Worm (Caenorhabditis elegans) whole organism, midembryonic: Measurements from ENCODE around the gene T24H10.5.

ENCODE experiments used
- T22C8.4 ChIP-seq: fragments of 200-800 bp; sonication (Bioruptor generic); IDR thresholded peaks from 2 replicates; pipeline ENCODE4 v1.3.6; 2022; ENCODE audit warnings: missing genetic modification characterization, missing compliant biosample characterization
- cog-1 ChIP-seq: sonication (generic microtip); optimal IDR thresholded peaks from 2 replicates; lab custom pipeline; 2016; ENCODE audit warnings: missing genetic modification characterization, missing compliant biosample characterization
- flt-1 ChIP-seq: fragments of 200-800 bp; sonication (Bioruptor generic); IDR thresholded peaks from 2 replicates; pipeline ENCODE4 v1.3.6; 2022; ENCODE audit warnings: missing genetic modification characterization, missing compliant biosample characterization
- klf-2 ChIP-seq: fragments of 200-800 bp; sonication (Bioruptor generic); conservative IDR thresholded peaks from 2 replicates; pipeline ENCODE4 v1.3.6; 2022; ENCODE audit warnings: missing genetic modification reagents, missing genetic modification characterization, missing compliant biosample characterization
- med-1 ChIP-seq: sonication (generic microtip); optimal IDR thresholded peaks from 2 replicates; lab custom pipeline; 2017; ENCODE audit warnings: missing genetic modification characterization, mild to moderate bottlenecking, missing compliant biosample characterization, antibody characterized with exemption, missing genetic modification reagents; ENCODE audit not compliant: insufficient read depth
- ref-1 ChIP-seq: fragments of 200-800 bp; sonication (Bioruptor generic); conservative IDR thresholded peaks from 2 replicates; pipeline ENCODE4 v1.3.6; 2022; ENCODE audit warnings: missing genetic modification reagents, missing genetic modification characterization, missing compliant biosample characterization
- tab-1 ChIP-seq: fragments of 200-800 bp; sonication (Bioruptor generic); IDR thresholded peaks from 2 replicates; pipeline ENCODE4 v1.3.6; 2022; ENCODE audit warnings: missing genetic modification characterization, missing compliant biosample characterization
- ztf-23 ChIP-seq: fragments of 200-800 bp; sonication (Bioruptor generic); IDR thresholded peaks from 2 replicates; pipeline ENCODE4 v1.3.6; 2022; ENCODE audit warnings: missing genetic modification reagents, missing genetic modification characterization, missing compliant biosample characterization
- ztf-29 ChIP-seq: fragments of 200-800 bp; sonication (Bioruptor generic); IDR thresholded peaks from 2 replicates; pipeline ENCODE4 v1.3.6; 2022; ENCODE audit warnings: missing genetic modification reagents, missing genetic modification characterization, missing compliant biosample characterization

DNA sequence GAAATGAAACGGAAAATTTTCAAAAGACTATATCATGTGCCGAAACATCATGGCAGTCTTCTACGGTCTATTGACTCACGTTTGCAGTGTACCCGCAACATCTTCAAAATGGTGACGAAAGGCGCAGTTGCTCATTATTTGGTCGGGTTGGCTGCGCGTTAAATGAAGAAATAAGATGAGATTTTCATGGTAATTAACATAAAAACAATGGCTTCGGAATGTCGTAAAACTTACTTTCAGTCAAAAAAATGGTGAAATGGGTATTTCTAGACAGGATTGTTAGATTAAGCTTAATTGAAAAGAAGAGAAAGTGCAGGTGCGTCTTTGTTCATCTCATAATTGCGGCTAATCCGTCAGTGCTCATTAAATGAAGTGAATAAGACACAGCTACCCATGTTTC, 47.3 kb upstream of the T24H10.5 start, which contains the start of gene T24B8.7:
- no peak for TF ChIP-seq flt-1 (GFP tag; lab: Robert Waterston, UW)
- no peak for TF ChIP-seq cog-1
- TF ChIP-seq ztf-29 = no peak
- no peak for TF ChIP-seq med-1
- TF ChIP-seq ref-1 (GFP tag; lab: Robert Waterston, UW) = no peak
- TF ChIP-seq T22C8.4 (GFP tag; lab: Robert Waterston, UW) = no peak
- TF ChIP-seq tab-1 (GFP tag; lab: Robert Waterston, UW) = no peak
- TF ChIP-seq ztf-23 (GFP tag; lab: Robert Waterston, UW) = no peak
- no peak for TF ChIP-seq klf-2 (GFP tag; lab: Robert Waterston, UW)
